Fruit fly (Drosophila melanogaster) whole organism, embryonic: ENCODE measurements around the gene CG15330.

ENCODE experiments used
- CG10209 ChIP-seq: fragments of 200-800 bp; sonication (Bioruptor generic); optimal IDR thresholded peaks from 3 replicates; lab custom pipeline; 2017; ENCODE audit warnings: missing biosample characterization, mild to moderate bottlenecking, missing genetic modification characterization, missing genetic modification reagents
- CG11456 ChIP-seq: fragments of 200-800 bp; sonication (Bioruptor generic); IDR thresholded peaks from 3 replicates; pipeline ENCODE4 v1.3.6; 2022; ENCODE audit warnings: missing biosample characterization, missing genetic modification characterization
- CG11560 ChIP-seq: fragments of 200-800 bp; sonication (Bioruptor generic); IDR thresholded peaks from 3 replicates; pipeline ENCODE4 v1.3.6; 2022; ENCODE audit warnings: missing biosample characterization, missing genetic modification characterization
- CG12104 ChIP-seq: fragments of 200-800 bp; sonication (Bioruptor generic); optimal IDR thresholded peaks from 3 replicates; lab custom pipeline; 2016; ENCODE audit warnings: missing biosample characterization, missing genetic modification characterization
- CG12942 ChIP-seq: fragments of 200-800 bp; sonication (Bioruptor generic); optimal IDR thresholded peaks from 3 replicates; lab custom pipeline; 2016; ENCODE audit warnings: missing biosample characterization, missing genetic modification characterization
- CG15696 ChIP-seq: fragments of 200-800 bp; sonication (Bioruptor generic); optimal IDR thresholded peaks from 2 replicates; lab custom pipeline; 2019; ENCODE audit warnings: missing biosample characterization, mild to moderate bottlenecking, missing genetic modification characterization, moderate library complexity
- CG1603 ChIP-seq: fragments of 200-800 bp; sonication (Bioruptor generic); optimal IDR thresholded peaks from 2 replicates; lab custom pipeline; 2019; ENCODE audit warnings: missing biosample characterization, mild to moderate bottlenecking, missing genetic modification characterization, moderate library complexity
- CG16813 ChIP-seq: fragments of 200-800 bp; sonication (Bioruptor generic); IDR thresholded peaks from 3 replicates; pipeline ENCODE4 v1.3.6; 2022; ENCODE audit warnings: missing biosample characterization, missing genetic modification characterization; ENCODE audit not compliant: partially characterized antibody
- CG17186 ChIP-seq: fragments of 200-800 bp; sonication (Bioruptor generic); optimal IDR thresholded peaks from 3 replicates; lab custom pipeline; 2017; ENCODE audit warnings: missing biosample characterization, missing genetic modification reagents, missing genetic modification characterization
- CG1832 ChIP-seq: fragments of 200-800 bp; sonication (Bioruptor generic); optimal IDR thresholded peaks from 2 replicates; lab custom pipeline; 2017; ENCODE audit warnings: missing biosample characterization, mild to moderate bottlenecking, missing genetic modification characterization, inconsistent platforms
- CG2116 ChIP-seq: fragments of 200-800 bp; sonication (Bioruptor generic); optimal IDR thresholded peaks from 3 replicates; lab custom pipeline; 2018; ENCODE audit warnings: missing biosample characterization, mild to moderate bottlenecking, missing genetic modification characterization
- CG2129 ChIP-seq: fragments of 200-800 bp; sonication (Bioruptor generic); IDR thresholded peaks from 2 replicates; pipeline ENCODE4 v1.3.6; 2022; ENCODE audit warnings: missing biosample characterization, missing genetic modification characterization; ENCODE audit not compliant: partially characterized antibody
- CG2202 ChIP-seq: fragments of 200-800 bp; sonication (Bioruptor generic); optimal IDR thresholded peaks from 2 replicates; lab custom pipeline; 2018; ENCODE audit warnings: missing biosample characterization, mild to moderate bottlenecking, missing genetic modification characterization
- CG32772 ChIP-seq: fragments of 200-800 bp; sonication (Bioruptor generic); IDR thresholded peaks from 2 replicates; pipeline ENCODE4 v1.3.6; 2022; ENCODE audit warnings: missing biosample characterization, missing genetic modification characterization
- CG33557 ChIP-seq: fragments of 200-800 bp; sonication (Bioruptor generic); optimal IDR thresholded peaks from 2 replicates; lab custom pipeline; 2019; ENCODE audit warnings: missing biosample characterization, mild to moderate bottlenecking, missing genetic modification characterization, moderate library complexity
- CG3838 ChIP-seq: fragments of 200-800 bp; sonication (Bioruptor generic); optimal IDR thresholded peaks from 3 replicates; lab custom pipeline; 2016; ENCODE audit warnings: missing biosample characterization, missing genetic modification characterization
- CG5245 ChIP-seq: fragments of 200-800 bp; sonication (Bioruptor generic); optimal IDR thresholded peaks from 3 replicates; lab custom pipeline; 2016; ENCODE audit warnings: missing biosample characterization, missing genetic modification characterization
- CG6654 ChIP-seq: fragments of 200-800 bp; sonication (Bioruptor generic); optimal IDR thresholded peaks from 2 replicates; lab custom pipeline; 2017; ENCODE audit warnings: missing biosample characterization, mild to moderate bottlenecking, missing genetic modification characterization
- CG7745 ChIP-seq: fragments of 200-800 bp; sonication (Bioruptor generic); optimal IDR thresholded peaks from 2 replicates; lab custom pipeline; 2018; ENCODE audit warnings: missing biosample characterization, mild to moderate bottlenecking, missing genetic modification characterization, moderate library complexity
- CG8388 ChIP-seq: fragments of 200-800 bp; sonication (Bioruptor generic); optimal IDR thresholded peaks from 2 replicates; lab custom pipeline; 2019; ENCODE audit warnings: missing biosample characterization, mild to moderate bottlenecking, missing genetic modification characterization, moderate library complexity
- CG9437 ChIP-seq: fragments of 200-800 bp; sonication (Bioruptor generic); optimal IDR thresholded peaks from 2 replicates; lab custom pipeline; 2018; ENCODE audit warnings: missing biosample characterization, mild to moderate bottlenecking, missing genetic modification characterization
- E2f2 ChIP-seq: fragments of 200-800 bp; sonication (Bioruptor generic); IDR thresholded peaks from 2 replicates; pipeline ENCODE4 v1.3.6; 2022; ENCODE audit warnings: missing biosample characterization, missing genetic modification characterization
- Ets65A ChIP-seq: fragments of 200-800 bp; sonication (Bioruptor generic); peaks from one replicate; lab custom pipeline; 2016; ENCODE audit warnings: missing biosample characterization, missing genetic modification characterization
- Ets97D ChIP-seq: fragments of 200-800 bp; sonication (Bioruptor generic); optimal IDR thresholded peaks from 3 replicates; lab custom pipeline; 2016; ENCODE audit warnings: missing biosample characterization, missing genetic modification characterization
- Hand ChIP-seq: fragments of 200-800 bp; sonication (Bioruptor generic); optimal IDR thresholded peaks from 2 replicates; lab custom pipeline; 2017; ENCODE audit warnings: mild to moderate bottlenecking, missing biosample characterization, missing genetic modification reagents, missing genetic modification characterization
- HmgD ChIP-seq: fragments of 200-800 bp; sonication (Bioruptor generic); optimal IDR thresholded peaks from 3 replicates; lab custom pipeline; 2016; ENCODE audit warnings: missing biosample characterization, missing genetic modification characterization
- Hr78 ChIP-seq, 2 experiments: fragments of 200-800 bp in 1 of 2; fragments of >200 bp in 1 of 2; sonication (Bioruptor generic) in 1 of 2; optimal IDR thresholded peaks; 2 replicates each; lab custom pipeline; 2017 to 2019; ENCODE audit warnings: missing biosample characterization in 2 of 2, missing genetic modification characterization in 2 of 2, mild to moderate bottlenecking in 1 of 2, moderate library complexity in 1 of 2
- MTF-1 ChIP-seq: fragments of 200-800 bp; sonication (Bioruptor generic); optimal IDR thresholded peaks from 2 replicates; lab custom pipeline; 2018; ENCODE audit warnings: missing biosample characterization, mild to moderate bottlenecking, missing genetic modification characterization, borderline replicate concordance
- Mad ChIP-seq: fragments of 200-800 bp; sonication (Bioruptor generic); optimal IDR thresholded peaks from 2 replicates; lab custom pipeline; 2016; ENCODE audit warnings: missing biosample characterization, missing genetic modification characterization
- Nf-YA ChIP-seq: fragments of 200-800 bp; sonication (Bioruptor generic); IDR thresholded peaks from 2 replicates; pipeline ENCODE4 v1.3.6; 2022; ENCODE audit warnings: missing biosample characterization, missing genetic modification characterization
- Nf-YC ChIP-seq: fragments of 200-800 bp; optimal IDR thresholded peaks from 3 replicates; lab custom pipeline; 2019; ENCODE audit warnings: missing biosample characterization, mild to moderate bottlenecking, missing genetic modification characterization, moderate library complexity
- Ptx1 ChIP-seq: fragments of 200-800 bp; sonication (Bioruptor generic); IDR thresholded peaks from 2 replicates; pipeline ENCODE4 v1.3.6; 2022; ENCODE audit warnings: missing biosample characterization, missing genetic modification characterization
- Rfx ChIP-seq: fragments of 200-800 bp; sonication (Bioruptor generic); IDR thresholded peaks from 2 replicates; pipeline ENCODE4 v1.3.6; 2022; ENCODE audit warnings: missing biosample characterization, missing genetic modification characterization
- Sox102F ChIP-seq: fragments of 200-800 bp; sonication (Bioruptor generic); optimal IDR thresholded peaks from 2 replicates; lab custom pipeline; 2018; ENCODE audit warnings: missing biosample characterization, mild to moderate bottlenecking, missing genetic modification characterization, moderate library complexity
- Vsx1 ChIP-seq: fragments of 200-800 bp; sonication (Bioruptor generic); optimal IDR thresholded peaks from 2 replicates; lab custom pipeline; 2017; ENCODE audit warnings: missing biosample characterization, mild to moderate bottlenecking, missing genetic modification characterization, missing genetic modification reagents
- ab ChIP-seq: fragments of 200-800 bp; sonication (Bioruptor generic); optimal IDR thresholded peaks from 2 replicates; lab custom pipeline; 2016; ENCODE audit warnings: missing biosample characterization, missing genetic modification characterization
- ara ChIP-seq: fragments of 200-800 bp; sonication (Bioruptor generic); IDR thresholded peaks from 2 replicates; pipeline ENCODE4 v1.3.6; 2022; ENCODE audit warnings: missing biosample characterization, missing genetic modification characterization
- ase ChIP-seq: fragments of 200-800 bp; sonication (Bioruptor generic); IDR thresholded peaks from 3 replicates; pipeline ENCODE4 v1.3.6; 2022; ENCODE audit warnings: missing biosample characterization, missing genetic modification characterization
- bsh ChIP-seq, 2 experiments: fragments of 200-800 bp; sonication (Bioruptor generic); optimal IDR thresholded peaks; 2 replicates each; lab custom pipeline; 2017 to 2018; ENCODE audit warnings: mild to moderate bottlenecking in 2 of 2, missing biosample characterization in 2 of 2, missing genetic modification characterization in 2 of 2, moderate library complexity in 1 of 2
- corto ChIP-seq: fragments of 200-800 bp; sonication (Bioruptor generic); optimal IDR thresholded peaks from 2 replicates; lab custom pipeline; 2016; ENCODE audit warnings: missing biosample characterization, mild to moderate bottlenecking, missing genetic modification characterization, moderate library complexity
- crol ChIP-seq: fragments of 200-800 bp; sonication (Bioruptor generic); IDR thresholded peaks from 2 replicates; pipeline ENCODE4 v1.3.6; 2022; ENCODE audit warnings: missing biosample characterization, missing genetic modification characterization
- eyg ChIP-seq: fragments of 200-800 bp; sonication (Bioruptor generic); optimal IDR thresholded peaks from 3 replicates; lab custom pipeline; 2016; ENCODE audit warnings: missing biosample characterization, missing genetic modification characterization
- gcm ChIP-seq: fragments of 200-800 bp; sonication (Bioruptor generic); optimal IDR thresholded peaks from 2 replicates; lab custom pipeline; 2019; ENCODE audit warnings: missing biosample characterization, mild to moderate bottlenecking, missing genetic modification characterization, moderate library complexity
- nom ChIP-seq: fragments of 200-800 bp; sonication (Bioruptor generic); optimal IDR thresholded peaks from 2 replicates; lab custom pipeline; 2017; ENCODE audit warnings: missing biosample characterization, missing genetic modification characterization, mild to moderate bottlenecking, moderate library complexity, missing genetic modification reagents
- pzg ChIP-seq: fragments of 200-800 bp; sonication (Bioruptor generic); optimal IDR thresholded peaks from 3 replicates; lab custom pipeline; 2018; ENCODE audit warnings: missing biosample characterization, mild to moderate bottlenecking, missing genetic modification characterization, moderate library complexity
- stwl ChIP-seq: fragments of 200-800 bp; sonication (Bioruptor generic); optimal IDR thresholded peaks from 3 replicates; lab custom pipeline; 2018; ENCODE audit warnings: missing biosample characterization, mild to moderate bottlenecking, missing genetic modification characterization, moderate library complexity
- unc-4 ChIP-seq: fragments of 200-800 bp; sonication (Bioruptor generic); IDR thresholded peaks from 2 replicates; pipeline ENCODE4 v1.3.6; 2022; ENCODE audit warnings: missing biosample characterization, missing genetic modification characterization; ENCODE audit not compliant: partially characterized antibody
- usp ChIP-seq: fragments of >200 bp; optimal IDR thresholded peaks from 2 replicates; lab custom pipeline; 2017; ENCODE audit warnings: missing biosample characterization, missing genetic modification characterization

Gene CG15330

DNA sequence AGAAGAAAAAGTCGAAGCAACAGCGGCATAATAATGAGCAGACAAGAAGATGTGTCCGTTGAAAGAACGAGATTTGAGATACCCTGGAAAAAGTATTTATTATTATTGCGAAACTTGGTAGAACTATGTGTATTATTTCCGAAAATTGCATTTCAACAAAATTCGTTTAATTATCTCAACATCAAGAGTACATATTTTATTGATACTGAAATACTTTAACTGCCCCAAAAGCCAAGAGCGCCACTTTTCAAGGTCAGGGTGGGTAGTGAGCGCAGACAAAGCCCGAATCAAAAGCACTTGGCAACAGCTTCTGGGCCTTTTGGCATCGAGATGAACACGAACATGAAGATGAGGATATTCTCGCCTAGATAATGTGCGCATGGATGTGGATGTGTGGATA is 23.3 kb downstream of the CG15330 start (continued):
- TF ChIP-seq CG6654, result no peak
- TF ChIP-seq CG32772, result no peak
- TF ChIP-seq CG11560, result no peak
- TF ChIP-seq CG9437, result no peak

DNA sequence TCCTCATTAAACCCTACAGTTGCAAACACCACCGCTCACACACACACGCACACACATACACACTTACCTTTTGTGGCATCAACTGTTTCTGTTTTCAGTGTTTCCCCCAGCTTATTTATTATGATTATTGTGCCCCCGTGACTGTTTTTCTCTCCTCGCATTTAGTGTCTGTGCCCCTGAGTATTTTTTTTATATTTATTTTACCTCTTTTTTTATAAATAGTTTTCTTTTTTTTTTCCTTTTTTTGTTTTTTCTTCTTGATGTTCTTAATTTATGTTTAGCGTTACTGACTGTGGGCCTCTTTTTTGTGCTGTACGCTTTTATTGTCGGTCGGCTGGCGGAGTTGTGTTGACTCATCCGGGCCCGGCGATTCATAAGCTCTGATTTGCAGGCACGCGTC is 24.9 kb downstream of the CG15330 start:
- TF ChIP-seq Ptx1 (no peak), bsh (GFP tag; optimal IDR thresholded peaks at IDR 0.05; lab: Kevin White, UChicago) (peak in 1 of 2 experiments; percentile 39), Ets65A (GFP tag; lab: Kevin White, UChicago) (peak; percentile 38), nom (GFP tag; lab: Kevin White, UChicago) (peak; percentile 95), unc-4 (no peak)

DNA sequence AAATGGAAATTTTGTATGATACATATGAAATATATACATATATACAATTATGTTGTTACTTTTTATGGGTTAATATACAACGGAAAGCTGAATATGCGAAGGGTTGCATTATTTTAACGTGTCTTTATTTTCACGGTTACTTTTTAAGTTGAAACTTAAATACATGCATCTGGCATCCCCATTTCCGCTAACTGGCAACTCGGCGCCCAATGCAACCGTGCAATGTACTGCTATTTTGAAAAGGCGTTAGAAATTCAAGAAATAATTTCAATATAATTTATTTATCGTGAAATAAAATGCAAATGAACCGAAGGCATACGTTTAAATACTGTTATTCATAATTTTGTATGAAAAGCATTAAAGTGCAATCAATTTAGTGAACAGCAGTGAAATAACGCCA is 30.7 kb downstream of the CG15330 start:
- TF ChIP-seq CG3838 (GFP tag; lab: Kevin White, UChicago), result no peak
- no peak for TF ChIP-seq CG10209
- peak; percentile 72 for TF ChIP-seq Ets97D (GFP tag; lab: Kevin White, UChicago)
- TF ChIP-seq pzg (GFP tag; lab: Kevin White, UChicago), result peak; percentile 17
- no peak for TF ChIP-seq crol (GFP tag; lab: Robert Waterston, UW)
- no peak for TF ChIP-seq CG2202 (tag; lab: Kevin White, UChicago)
- TF ChIP-seq usp (GFP tag; lab: Kevin White, UChicago), result no peak
- peak; percentile 58 for TF ChIP-seq E2f2 (GFP tag; lab: Robert Waterston, UW)
- TF ChIP-seq stwl (tag; lab: Kevin White, UChicago), result peak; percentile 64
- no peak for TF ChIP-seq Vsx1 (GFP tag; lab: Kevin White, UChicago)
- TF ChIP-seq CG11456, result no peak
- peak; percentile 96 for TF ChIP-seq CG2116
- no peak for TF ChIP-seq CG5245 (GFP tag; lab: Kevin White, UChicago)
- TF ChIP-seq Rfx (GFP tag; lab: Robert Waterston, UW), result 0 out of 2 replicates have a peak, but pooled peaks have one; percentile 12
- no peak for TF ChIP-seq CG12104 (GFP tag; lab: Kevin White, UChicago)
- no peak for TF ChIP-seq Nf-YA (GFP tag; lab: Robert Waterston, UW)
- TF ChIP-seq CG33557 (GFP tag; lab: Kevin White, UChicago), result no peak
- no peak for TF ChIP-seq Sox102F
- TF ChIP-seq MTF-1 (GFP tag; lab: Kevin White, UChicago), result no peak
- no peak for TF ChIP-seq CG16813 (GFP tag; lab: Robert Waterston, UW)
- TF ChIP-seq CG8388 (GFP tag; lab: Kevin White, UChicago), result no peak
- no peak for TF ChIP-seq Nf-YC (tag; lab: Kevin White, UChicago)
- TF ChIP-seq CG7745, result no peak
- no peak for TF ChIP-seq Hr78 (GFP tag; optimal IDR thresholded peaks at IDR 0.05; lab: Kevin White, UChicago)
- TF ChIP-seq ase (GFP tag; lab: Robert Waterston, UW), result no peak
- TF ChIP-seq CG1603 (tag; lab: Kevin White, UChicago), result peak; percentile 13
- no peak for TF ChIP-seq CG1832 (GFP tag; lab: Kevin White, UChicago)
- TF ChIP-seq ara (GFP tag; lab: Robert Waterston, UW), result no peak
- no peak for TF ChIP-seq ab (GFP tag; lab: Kevin White, UChicago)
- no peak for TF ChIP-seq CG2129 (GFP tag; lab: Robert Waterston, UW)
- no peak for TF ChIP-seq CG12942 (GFP tag; lab: Kevin White, UChicago)
- no peak for TF ChIP-seq eyg (GFP tag; lab: Kevin White, UChicago)
- TF ChIP-seq CG15696, result no peak
- no peak for TF ChIP-seq CG17186 (GFP tag; lab: Kevin White, UChicago)
- TF ChIP-seq Mad (GFP tag; lab: Kevin White, UChicago), result no peak
- TF ChIP-seq corto (GFP tag; lab: Kevin White, UChicago), result no peak
- no peak for TF ChIP-seq HmgD (GFP tag; lab: Kevin White, UChicago)
- no peak for TF ChIP-seq gcm
- TF ChIP-seq Hand (GFP tag; lab: Kevin White, UChicago), result no peak
